Fruit fly (Drosophila melanogaster) whole organism: Measurements from ENCODE around the gene swm.

Source experiments
- CG8478 ChIP-seq: fragments of >200 bp; optimal IDR thresholded peaks from 2 replicates; lab custom pipeline; 2018; ENCODE audit warnings: inconsistent platforms
- Dll ChIP-seq: fragments of >200 bp; optimal IDR thresholded peaks from 2 replicates; lab custom pipeline; 2017
- pan ChIP-seq: fragments of >200 bp; optimal IDR thresholded peaks from 2 replicates; lab custom pipeline; 2017
- psq ChIP-seq: fragments of >200 bp; optimal IDR thresholded peaks from 2 replicates; lab custom pipeline; 2017

dm6 chr2L:19455209-19455608 lies 37.8 kb upstream of the swm start:
- TF ChIP-seq pan (lab: Kevin White, UChicago): no peak
- no peak for TF ChIP-seq CG8478 (lab: Kevin White, UChicago)
- TF ChIP-seq Dll (lab: Kevin White, UChicago): no peak
- TF ChIP-seq psq (lab: Kevin White, UChicago): no peak
